Fruit fly (Drosophila melanogaster) whole organism: Measurements from ENCODE around the gene Stim.

ENCODE experiments used
- CG8478 ChIP-seq: fragments of >200 bp; optimal IDR thresholded peaks from 2 replicates; lab custom pipeline; 2018; ENCODE audit warnings: inconsistent platforms
- usp ChIP-seq: fragments of >200 bp; optimal IDR thresholded peaks from 2 replicates; lab custom pipeline; 2017; ENCODE audit warnings: missing biosample characterization, missing genetic modification characterization, mixed read lengths

DNA sequence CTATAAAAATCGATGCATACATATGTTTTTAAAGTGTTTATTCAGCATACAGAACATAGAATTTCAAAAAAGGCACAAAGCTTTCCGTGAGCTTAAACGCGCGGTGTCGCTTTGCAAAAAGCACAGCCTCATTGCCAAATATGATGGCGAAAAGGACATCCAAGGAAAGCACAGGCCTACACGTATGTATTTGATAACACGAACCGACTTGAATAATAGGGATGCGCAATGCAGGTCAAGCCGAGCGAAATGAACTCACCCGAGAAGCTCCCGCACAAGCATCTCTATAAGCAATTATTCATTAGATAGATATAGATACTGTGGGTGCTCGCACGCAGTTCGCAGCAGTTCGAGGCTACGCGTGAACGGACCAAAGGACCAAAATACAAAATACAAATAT is 15.4 kb downstream of the Stim start, which contains the start of gene Lcch3:
- no peak for TF ChIP-seq usp (GFP tag; lab: Kevin White, UChicago)
- TF ChIP-seq CG8478, result no peak
